Worm (Caenorhabditis elegans) whole organism, L4 larva: ENCODE measurements around the gene qdpr-1.

ENCODE experiments used
- F10B5.3 ChIP-seq: sonication (generic microtip); optimal IDR thresholded peaks from 2 replicates; lab custom pipeline; 2016; ENCODE audit warnings: mild to moderate bottlenecking, missing genetic modification characterization, missing compliant biosample characterization
- F26F4.8 ChIP-seq: fragments of 200-800 bp; sonication (Bioruptor generic); conservative IDR thresholded peaks from 2 replicates; pipeline ENCODE4 v1.3.6; 2022; ENCODE audit warnings: missing genetic modification characterization, missing compliant biosample characterization
- R02D3.7 ChIP-seq: fragments of 150-350 bp; sonication (generic microtip); optimal IDR thresholded peaks from 3 replicates; lab custom pipeline; 2014; ENCODE audit warnings: missing biosample characterization, missing genetic modification characterization
- attf-4 ChIP-seq: sonication (generic microtip); optimal IDR thresholded peaks from 3 replicates; lab custom pipeline; 2017; ENCODE audit warnings: missing biosample characterization, missing genetic modification characterization
- ceh-28 ChIP-seq: fragments of 150-350 bp; optimal IDR thresholded peaks from 2 replicates; lab custom pipeline; 2014; ENCODE audit warnings: missing biosample characterization, missing genetic modification reagents, missing genetic modification characterization
- cey-2 ChIP-seq: sonication (generic microtip); optimal IDR thresholded peaks from 3 replicates; lab custom pipeline; 2017; ENCODE audit warnings: missing genetic modification characterization, mild to moderate bottlenecking, missing compliant biosample characterization, antibody characterized with exemption, borderline replicate concordance; ENCODE audit not compliant: insufficient read depth
- daf-16 ChIP-seq, 3 experiments: sonication (generic microtip); optimal IDR thresholded peaks; 2 replicates each; lab custom pipeline; 2016 to 2017; ENCODE audit warnings: missing genetic modification characterization in 3 of 3, missing genetic modification reagents in 3 of 3, mild to moderate bottlenecking in 2 of 3, missing compliant biosample characterization in 2 of 3, missing biosample characterization in 1 of 3, moderate library complexity in 1 of 3
- daf-19 ChIP-seq: fragments of 200-800 bp; sonication (Bioruptor generic); conservative IDR thresholded peaks from 2 replicates; pipeline ENCODE4 v1.3.6; 2022; ENCODE audit warnings: missing genetic modification characterization, missing compliant biosample characterization
- dmd-8 ChIP-seq: fragments of 200-800 bp; sonication (Bioruptor generic); IDR thresholded peaks from 2 replicates; pipeline ENCODE4 v1.3.6; 2022; ENCODE audit warnings: missing genetic modification characterization, missing compliant biosample characterization
- fkh-10 ChIP-seq: fragments of 150-350 bp; optimal IDR thresholded peaks from 2 replicates; lab custom pipeline; 2014; ENCODE audit warnings: missing biosample characterization, missing genetic modification reagents, missing genetic modification characterization
- gei-8 ChIP-seq: fragments of 200-800 bp; sonication (Bioruptor generic); optimal IDR thresholded peaks from 2 replicates; lab custom pipeline; 2018; ENCODE audit warnings: mild to moderate bottlenecking, missing genetic modification characterization, missing compliant biosample characterization
- hif-1 ChIP-seq, 2 experiments: sonication (generic microtip); optimal IDR thresholded peaks; 2 replicates each; lab custom pipeline; 2016 to 2017; ENCODE audit warnings: missing compliant biosample characterization in 2 of 2, missing genetic modification characterization in 2 of 2, missing genetic modification reagents in 2 of 2, missing genotype in 2 of 2, mild to moderate bottlenecking in 1 of 2
- hmg-1.1 ChIP-seq: fragments of 200-800 bp; sonication (Bioruptor generic); IDR thresholded peaks from 2 replicates; pipeline ENCODE4 v1.3.6; 2022; ENCODE audit warnings: missing genetic modification reagents, missing genetic modification characterization, missing compliant biosample characterization
- jun-1 ChIP-seq: fragments of 150-350 bp; optimal IDR thresholded peaks from 2 replicates; lab custom pipeline; 2014; ENCODE audit warnings: missing biosample characterization, missing genetic modification reagents, missing genetic modification characterization
- lin-15B ChIP-seq: fragments of 150-350 bp; sonication (generic microtip); optimal IDR thresholded peaks from 3 replicates; lab custom pipeline; 2014; ENCODE audit warnings: missing biosample characterization, missing genetic modification characterization
- lin-29 ChIP-seq: fragments of 200-800 bp; sonication (Bioruptor generic); IDR thresholded peaks from 2 replicates; pipeline ENCODE4 v1.3.6; 2022; ENCODE audit warnings: missing genetic modification reagents, missing genetic modification characterization, missing compliant biosample characterization
- lin-38 ChIP-seq: fragments of 200-800 bp; sonication (Bioruptor generic); IDR thresholded peaks from 2 replicates; pipeline ENCODE4 v1.3.6; 2022; ENCODE audit warnings: missing genetic modification reagents, missing genetic modification characterization, missing compliant biosample characterization
- madf-9 ChIP-seq: fragments of 200-800 bp; sonication (Bioruptor generic); conservative IDR thresholded peaks from 2 replicates; pipeline ENCODE4 v1.3.6; 2022; ENCODE audit warnings: missing genetic modification reagents, missing genetic modification characterization, missing compliant biosample characterization
- mes-2 ChIP-seq: sonication (generic microtip); optimal IDR thresholded peaks from 2 replicates; lab custom pipeline; 2016; ENCODE audit warnings: missing genotype, mild to moderate bottlenecking, missing genetic modification characterization, missing compliant biosample characterization; ENCODE audit not compliant: poor library complexity, severe bottlenecking
- mxl-2 ChIP-seq: fragments of 200-800 bp; sonication (Bioruptor generic); conservative IDR thresholded peaks from 2 replicates; pipeline ENCODE4 v1.3.6; 2022; ENCODE audit warnings: missing genetic modification reagents, missing genetic modification characterization, missing compliant biosample characterization
- nhr-10 ChIP-seq: fragments of 150-350 bp; optimal IDR thresholded peaks from 2 replicates; lab custom pipeline; 2014; ENCODE audit warnings: missing biosample characterization, missing genetic modification characterization
- nhr-102 ChIP-seq: sonication (generic microtip); optimal IDR thresholded peaks from 2 replicates; lab custom pipeline; 2016; ENCODE audit warnings: mild to moderate bottlenecking, missing genetic modification characterization, moderate library complexity, missing compliant biosample characterization
- nhr-11 ChIP-seq: fragments of 150-350 bp; optimal IDR thresholded peaks from 2 replicates; lab custom pipeline; 2014; ENCODE audit warnings: missing biosample characterization, missing genetic modification characterization
- nhr-111 ChIP-seq: fragments of 200-800 bp; sonication (Bioruptor generic); optimal IDR thresholded peaks from 2 replicates; lab custom pipeline; 2018; ENCODE audit warnings: mild to moderate bottlenecking, missing genetic modification characterization, missing compliant biosample characterization
- nhr-41 ChIP-seq: fragments of 200-800 bp; sonication (Bioruptor generic); IDR thresholded peaks from 2 replicates; pipeline ENCODE4 v1.3.6; 2022; ENCODE audit warnings: missing genetic modification reagents, missing genetic modification characterization, missing compliant biosample characterization
- nhr-42 ChIP-seq: fragments of 200-800 bp; sonication (Bioruptor generic); IDR thresholded peaks from 2 replicates; pipeline ENCODE4 v1.3.6; 2022; ENCODE audit warnings: missing genetic modification characterization, missing compliant biosample characterization
- pha-4 ChIP-seq, 2 experiments: fragments of 150-350 bp in 1 of 2; fragments of 200-800 bp in 1 of 2; sonication (Bioruptor generic) in 1 of 2; IDR thresholded peaks in 1 of 2; optimal IDR thresholded peaks in 1 of 2; 2 replicates each; pipeline versions ENCODE4 v1.3.6 to Lab custom; 2014 to 2022; ENCODE audit warnings: missing genetic modification characterization in 2 of 2, missing genetic modification reagents in 2 of 2, missing biosample characterization in 1 of 2, missing compliant biosample characterization in 1 of 2
- saeg-2 ChIP-seq: fragments of 200-800 bp; sonication (Bioruptor generic); IDR thresholded peaks from 2 replicates; pipeline ENCODE4 v1.3.6; 2022; ENCODE audit warnings: missing genetic modification reagents, missing genetic modification characterization, missing compliant biosample characterization
- sdz-12 ChIP-seq: fragments of 200-800 bp; sonication (Bioruptor generic); optimal IDR thresholded peaks from 2 replicates; lab custom pipeline; 2018; ENCODE audit warnings: mild to moderate bottlenecking, missing genetic modification characterization, missing compliant biosample characterization
- set-16 ChIP-seq: fragments of 200-800 bp; sonication (Bioruptor generic); IDR thresholded peaks from 2 replicates; pipeline ENCODE4 v1.3.6; 2022; ENCODE audit warnings: missing genetic modification reagents, missing genetic modification characterization, missing compliant biosample characterization
- tag-97 ChIP-seq: fragments of 200-800 bp; sonication (Bioruptor generic); IDR thresholded peaks from 2 replicates; pipeline ENCODE4 v1.3.6; 2022; ENCODE audit warnings: missing genetic modification characterization, missing compliant biosample characterization
- tra-1 ChIP-seq: fragments of 200-800 bp; sonication (Bioruptor generic); IDR thresholded peaks from 2 replicates; pipeline ENCODE4 v1.3.6; 2022; ENCODE audit warnings: missing genetic modification reagents, missing genetic modification characterization, missing compliant biosample characterization
- vab-7 ChIP-seq: fragments of 200-800 bp; sonication (Bioruptor generic); IDR thresholded peaks from 2 replicates; pipeline ENCODE4 v1.3.6; 2022; ENCODE audit warnings: missing genetic modification reagents, missing genetic modification characterization, missing compliant biosample characterization
- zag-1 ChIP-seq: fragments of 150-350 bp; optimal IDR thresholded peaks from 2 replicates; lab custom pipeline; 2014; ENCODE audit warnings: missing biosample characterization, missing genetic modification characterization
- zfp-3 ChIP-seq: fragments of 200-800 bp; sonication (Bioruptor generic); conservative IDR thresholded peaks from 2 replicates; pipeline ENCODE4 v1.3.6; 2022; ENCODE audit warnings: missing genetic modification reagents, missing genetic modification characterization, missing compliant biosample characterization
- ztf-7 ChIP-seq: fragments of 150-350 bp; optimal IDR thresholded peaks from 2 replicates; lab custom pipeline; 2014; ENCODE audit warnings: missing biosample characterization, missing genetic modification characterization

qdpr-1 gene

DNA sequence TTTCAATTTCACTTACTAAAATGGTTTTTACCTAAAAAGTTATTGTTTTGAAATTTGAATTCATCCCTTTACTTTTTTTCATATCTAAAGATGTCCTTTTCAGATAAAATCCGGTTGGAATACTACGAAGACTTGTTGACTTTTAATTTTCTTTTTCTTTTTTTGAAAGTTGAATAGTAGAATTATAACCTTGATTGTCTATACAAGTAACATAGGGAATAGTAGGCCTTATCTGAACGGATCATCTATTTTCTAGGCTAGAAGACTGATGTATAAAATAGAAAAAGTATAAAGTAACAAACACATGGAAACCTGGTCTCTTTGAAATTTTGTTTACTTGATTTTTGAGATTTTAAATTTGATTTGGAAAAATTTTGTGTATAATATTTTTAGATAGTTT, 12.8 kb upstream of the qdpr-1 start:
- TF ChIP-seq nhr-111 (no peak), mes-2 (tag; lab: Kevin White, UChicago) (no peak), tag-97 (GFP tag; lab: Robert Waterston, UW) (no peak), saeg-2 (GFP tag; lab: Robert Waterston, UW) (no peak), nhr-10 (tag; lab: Kevin White, UChicago) (no peak), fkh-10 (GFP tag; lab: Kevin White, UChicago) (no peak), F26F4.8 (GFP tag; lab: Robert Waterston, UW) (no peak), lin-38 (GFP tag; lab: Robert Waterston, UW) (no peak), lin-29 (GFP tag; lab: Robert Waterston, UW) (no peak), daf-16 (GFP tag; optimal IDR thresholded peaks at IDR 0.05; lab: Kevin White, UChicago) (no peak), daf-16 (tag; optimal IDR thresholded peaks at IDR 0.05; lab: Kevin White, UChicago) (no peak), attf-4 (tag; lab: Kevin White, UChicago) (no peak), gei-8 (GFP tag; lab: Kevin White, UChicago) (no peak), vab-7 (GFP tag; lab: Robert Waterston, UW) (no peak), R02D3.7 (tag; lab: Kevin White, UChicago) (no peak), ceh-28 (tag; lab: Kevin White, UChicago) (no peak)

DNA sequence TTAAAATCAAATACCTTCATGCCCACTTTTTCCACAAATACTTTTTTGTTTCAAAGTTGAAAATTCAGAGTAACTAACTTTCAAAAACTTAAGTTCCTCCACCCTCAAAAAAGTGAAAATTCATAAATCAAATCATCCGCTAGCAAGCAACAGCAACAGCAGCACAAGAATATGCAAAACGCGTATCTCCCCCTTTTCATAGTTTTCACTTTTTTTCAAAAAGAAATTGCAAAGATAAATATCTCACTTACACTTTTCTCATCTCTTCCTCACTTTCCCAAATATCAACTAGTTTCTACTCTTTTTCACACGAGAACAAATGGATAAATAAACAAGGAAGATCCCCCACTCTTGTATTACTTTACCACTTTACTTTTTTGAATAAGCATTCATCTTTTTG, 12.0 kb upstream of the qdpr-1 start:
- TF ChIP-seq tag-97 (GFP tag; lab: Robert Waterston, UW) (no peak), cey-2 (tag; lab: Kevin White, UChicago) (no peak), zag-1 (tag; lab: Kevin White, UChicago) (no peak), zfp-3 (no peak)

DNA sequence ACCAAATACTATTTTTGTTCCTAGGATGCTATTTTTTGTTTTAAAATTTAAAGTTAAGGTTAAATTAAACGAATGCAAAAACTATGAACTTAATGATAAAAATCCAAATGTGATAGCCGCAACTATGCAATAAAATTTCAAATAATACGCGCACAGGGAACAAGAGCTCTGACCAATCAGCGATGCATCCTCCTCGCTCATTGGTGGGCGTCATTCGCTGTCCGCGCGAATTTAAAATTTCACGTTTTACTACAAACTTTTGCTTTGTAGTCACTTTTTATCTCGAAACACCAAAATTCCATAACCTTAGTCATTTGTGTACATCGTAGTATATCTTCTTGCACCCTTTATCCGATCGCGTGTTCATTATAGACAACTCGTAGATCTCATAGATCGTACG, 10.6 kb upstream of the qdpr-1 start:
- TF ChIP-seq pha-4 (GFP tag; IDR thresholded peaks at IDR 0.05; lab: Robert Waterston, UW): no peak
- TF ChIP-seq pha-4 (tag; optimal IDR thresholded peaks at IDR 0.05; lab: Kevin White, UChicago): no peak
- TF ChIP-seq nhr-41 (GFP tag; lab: Robert Waterston, UW): no peak
- no peak for TF ChIP-seq nhr-111
- TF ChIP-seq lin-15B: no peak
- TF ChIP-seq tra-1 (GFP tag; lab: Robert Waterston, UW): no peak
- no peak for TF ChIP-seq jun-1
- no peak for TF ChIP-seq mxl-2 (GFP tag; lab: Robert Waterston, UW)
- TF ChIP-seq hif-1 (tag; optimal IDR thresholded peaks at IDR 0.05; lab: Kevin White, UChicago): no peak
- TF ChIP-seq daf-19 (GFP tag; lab: Robert Waterston, UW): no peak
- TF ChIP-seq mes-2 (tag; lab: Kevin White, UChicago): no peak
- TF ChIP-seq hmg-1.1 (GFP tag; lab: Robert Waterston, UW): no peak
- TF ChIP-seq set-16 (GFP tag; lab: Robert Waterston, UW): no peak
- no peak for TF ChIP-seq nhr-11 (tag; lab: Kevin White, UChicago)
- TF ChIP-seq ztf-7 (tag; lab: Kevin White, UChicago): no peak
- no peak for TF ChIP-seq F10B5.3 (tag; lab: Kevin White, UChicago)
- no peak for TF ChIP-seq dmd-8 (GFP tag; lab: Robert Waterston, UW)
- no peak for TF ChIP-seq sdz-12 (GFP tag; lab: Kevin White, UChicago)
- TF ChIP-seq nhr-42: no peak
- TF ChIP-seq nhr-102: no peak
- TF ChIP-seq madf-9 (GFP tag; lab: Robert Waterston, UW): no peak
